Fruit fly (Drosophila melanogaster): Measurements from ENCODE around the gene gammaSnap2.

dm6 chr3R:10087206-10087927 is 33.8 kb downstream of the gammaSnap2 start:
- TF ChIP-seq CG4496 (GFP tag; IDR thresholded peaks at IDR 0.05) (peak; percentile 93), CG15710 (tag; optimal IDR thresholded peaks at IDR 0.05) (peak; percentile 89), CG8301 (tag; optimal IDR thresholded peaks at IDR 0.05) (peak; percentile 78), CG34367 (tag; optimal IDR thresholded peaks at IDR 0.05) (peak; percentile 89), CG9948 (tag; optimal IDR thresholded peaks at IDR 0.05) (peak; percentile 91), Ets98B (GFP tag; IDR thresholded peaks at IDR 0.05) (peak; percentile 81)
